Fruit fly (Drosophila melanogaster) whole organism, pupa: ENCODE results near the gene CG12253.

Experiments used
- CG12605 ChIP-seq: fragments of 200-800 bp; sonication (Bioruptor generic); IDR thresholded peaks from 2 replicates; pipeline ENCODE4 v1.3.6; 2022; ENCODE audit warnings: missing biosample characterization, missing genetic modification characterization
- CG13204 ChIP-seq: fragments of 200-800 bp; sonication (Bioruptor generic); optimal IDR thresholded peaks from 2 replicates; lab custom pipeline; 2018; ENCODE audit warnings: missing biosample characterization, mild to moderate bottlenecking, missing genetic modification characterization, moderate library complexity
- CG14655 ChIP-seq: fragments of 200-800 bp; sonication (Bioruptor generic); optimal IDR thresholded peaks from 3 replicates; lab custom pipeline; 2017; ENCODE audit warnings: mild to moderate bottlenecking, missing biosample characterization, missing genetic modification reagents, missing genetic modification characterization
- CG15710 ChIP-seq: fragments of 200-800 bp; sonication (Bioruptor generic); optimal IDR thresholded peaks from 2 replicates; lab custom pipeline; 2018; ENCODE audit warnings: missing biosample characterization, mild to moderate bottlenecking, missing genetic modification characterization, moderate library complexity
- CG34367 ChIP-seq: fragments of 200-800 bp; sonication (Bioruptor generic); optimal IDR thresholded peaks from 2 replicates; lab custom pipeline; 2018; ENCODE audit warnings: missing biosample characterization, mild to moderate bottlenecking, missing genetic modification characterization
- CG8159 ChIP-seq: fragments of 200-800 bp; sonication (Bioruptor generic); optimal IDR thresholded peaks from 3 replicates; lab custom pipeline; 2018; ENCODE audit warnings: missing biosample characterization, mild to moderate bottlenecking, missing genetic modification characterization, moderate library complexity
- CG9948 ChIP-seq: fragments of 200-800 bp; sonication (Bioruptor generic); optimal IDR thresholded peaks from 2 replicates; lab custom pipeline; 2018; ENCODE audit warnings: missing biosample characterization, mild to moderate bottlenecking, missing genetic modification characterization, moderate library complexity
- D1 ChIP-seq: fragments of 200-800 bp; sonication (Bioruptor generic); optimal IDR thresholded peaks from 2 replicates; lab custom pipeline; 2018; ENCODE audit warnings: missing biosample characterization, mild to moderate bottlenecking, missing genetic modification characterization, moderate library complexity
- EcR ChIP-seq: fragments of 200-800 bp; sonication (Bioruptor generic); optimal IDR thresholded peaks from 3 replicates; lab custom pipeline; 2019; ENCODE audit warnings: missing biosample characterization, missing genetic modification characterization, mild to moderate bottlenecking, moderate library complexity, missing genetic modification reagents
- Pif1A ChIP-seq: fragments of 200-800 bp; sonication (Bioruptor generic); optimal IDR thresholded peaks from 3 replicates; lab custom pipeline; 2016; ENCODE audit warnings: missing biosample characterization, missing genetic modification characterization
- Pif1B ChIP-seq: fragments of 200-800 bp; sonication (Bioruptor generic); optimal IDR thresholded peaks from 3 replicates; lab custom pipeline; 2016; ENCODE audit warnings: missing biosample characterization, missing genetic modification characterization
- fd96Ca ChIP-seq: fragments of 200-800 bp; sonication (Bioruptor generic); IDR thresholded peaks from 3 replicates; pipeline ENCODE4 v1.3.6; 2022; ENCODE audit warnings: missing biosample characterization, missing genetic modification characterization

DNA sequence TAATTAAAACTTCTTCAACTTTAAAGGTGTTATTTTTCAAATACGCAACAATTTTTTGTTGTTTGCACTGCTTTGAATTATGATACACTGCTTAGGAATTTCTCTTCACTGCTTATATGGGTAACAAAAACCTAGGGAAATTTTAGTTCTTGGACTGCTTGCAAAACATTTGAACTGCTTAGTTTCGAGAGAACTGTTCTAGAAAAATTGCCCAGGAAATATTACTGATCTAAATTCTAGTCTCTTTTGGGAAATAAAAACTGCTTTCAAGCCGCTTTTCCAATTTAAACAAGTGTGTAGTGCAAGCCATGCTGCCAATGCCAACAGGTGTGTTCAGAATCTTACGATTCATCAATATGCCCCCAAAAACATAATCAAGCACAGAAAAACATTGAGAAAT, 23.1 kb upstream of the CG12253 start:
- TF ChIP-seq EcR (GFP tag; lab: Kevin White, UChicago) = no peak
- TF ChIP-seq CG9948 = no peak
- no peak for TF ChIP-seq CG34367
- peak; percentile 66 for TF ChIP-seq CG12605 (GFP tag; lab: Robert Waterston, UW)
- no peak for TF ChIP-seq fd96Ca (GFP tag; lab: Robert Waterston, UW)
- no peak for TF ChIP-seq CG13204 (GFP tag; lab: Kevin White, UChicago)
- TF ChIP-seq D1 = no peak
- no peak for TF ChIP-seq CG15710 (tag; lab: Kevin White, UChicago)
- TF ChIP-seq Pif1A (GFP tag; lab: Kevin White, UChicago) = no peak
- TF ChIP-seq CG8159 (tag; lab: Kevin White, UChicago) = no peak
- no peak for TF ChIP-seq Pif1B
- no peak for TF ChIP-seq CG14655 (GFP tag; lab: Kevin White, UChicago)
